Worm (Caenorhabditis elegans) whole organism, young adult: ENCODE results near the gene C41H7.2.

Experiments
- B0019.2 ChIP-seq: fragments of 200-800 bp; sonication (Bioruptor generic); conservative IDR thresholded peaks from 2 replicates; pipeline ENCODE4 v1.3.6; 2022; ENCODE audit warnings: missing genetic modification reagents, missing genetic modification characterization, missing compliant biosample characterization
- D2030.7 ChIP-seq: fragments of 200-800 bp; sonication (Bioruptor generic); IDR thresholded peaks from 2 replicates; pipeline ENCODE4 v1.3.6; 2022; ENCODE audit warnings: missing genetic modification reagents, missing genetic modification characterization, missing compliant biosample characterization
- F39B2.1 ChIP-seq: fragments of 200-800 bp; sonication (Bioruptor generic); IDR thresholded peaks from 2 replicates; pipeline ENCODE4 v1.3.6; 2022; ENCODE audit warnings: missing genetic modification reagents, missing genetic modification characterization, missing compliant biosample characterization
- F52B5.7 ChIP-seq: sonication (generic microtip); optimal IDR thresholded peaks from 2 replicates; lab custom pipeline; 2016; ENCODE audit warnings: mild to moderate bottlenecking, missing genetic modification characterization, missing compliant biosample characterization
- F57C9.4 ChIP-seq: sonication (generic microtip); optimal IDR thresholded peaks from 2 replicates; lab custom pipeline; 2017; ENCODE audit warnings: mild to moderate bottlenecking, missing genetic modification characterization, missing compliant biosample characterization
- K12H6.12 ChIP-seq: fragments of 200-800 bp; sonication (Bioruptor generic); optimal IDR thresholded peaks from 2 replicates; lab custom pipeline; 2018; ENCODE audit warnings: mild to moderate bottlenecking, missing genetic modification characterization, missing compliant biosample characterization
- Y67H2A.10 ChIP-seq: fragments of 200-800 bp; sonication (Bioruptor generic); conservative IDR thresholded peaks from 2 replicates; pipeline ENCODE4 v1.3.6; 2022; ENCODE audit warnings: missing genetic modification reagents, missing genetic modification characterization, missing compliant biosample characterization
- ZK185.1 ChIP-seq: sonication (generic microtip); optimal IDR thresholded peaks from 2 replicates; lab custom pipeline; 2016; ENCODE audit warnings: mild to moderate bottlenecking, missing genetic modification characterization, missing compliant biosample characterization; ENCODE audit not compliant: poor library complexity, severe bottlenecking
- ama-1 ChIP-seq, 3 experiments: fragments of 150-350 bp in 1 of 3; sonication (generic microtip) in 2 of 3; optimal IDR thresholded peaks; 2 replicates each; lab custom pipeline; 2014 to 2018; ENCODE audit warnings: missing biosample characterization in 2 of 3, missing genetic modification characterization in 2 of 3, missing genetic modification reagents in 2 of 3
- aptf-2 ChIP-seq: fragments of 200-800 bp; sonication (Bioruptor generic); conservative IDR thresholded peaks from 2 replicates; pipeline ENCODE4 v1.3.6; 2022; ENCODE audit warnings: missing genetic modification reagents, missing genetic modification characterization, missing compliant biosample characterization
- atf-7 ChIP-seq: sonication (generic microtip); optimal IDR thresholded peaks from 2 replicates; lab custom pipeline; 2017; ENCODE audit warnings: mild to moderate bottlenecking, missing genetic modification characterization, missing compliant biosample characterization
- athp-1 ChIP-seq: sonication (generic microtip); optimal IDR thresholded peaks from 2 replicates; lab custom pipeline; 2017; ENCODE audit warnings: mild to moderate bottlenecking, missing genetic modification characterization, missing compliant biosample characterization
- ccch-3 ChIP-seq: fragments of 200-800 bp; sonication (Bioruptor generic); optimal IDR thresholded peaks from 2 replicates; lab custom pipeline; 2018; ENCODE audit warnings: mild to moderate bottlenecking, missing genetic modification characterization, missing compliant biosample characterization
- cebp-1 ChIP-seq, 2 experiments: fragments of 200-800 bp in 1 of 2; sonication (Bioruptor generic) in 1 of 2; sonication (generic microtip) in 1 of 2; IDR thresholded peaks in 1 of 2; optimal IDR thresholded peaks in 1 of 2; 2 replicates each; pipeline versions ENCODE4 v1.3.6 to Lab custom; 2017 to 2022; ENCODE audit warnings: missing compliant biosample characterization in 2 of 2, missing genetic modification characterization in 2 of 2, mild to moderate bottlenecking in 1 of 2, missing genetic modification reagents in 1 of 2, moderate library complexity in 1 of 2
- ceh-79 ChIP-seq: sonication (generic microtip); optimal IDR thresholded peaks from 2 replicates; lab custom pipeline; 2017; ENCODE audit warnings: mild to moderate bottlenecking, missing genetic modification characterization, missing compliant biosample characterization
- egrh-3 ChIP-seq: fragments of 200-800 bp; sonication (Bioruptor generic); IDR thresholded peaks from 2 replicates; pipeline ENCODE4 v1.3.6; 2022; ENCODE audit warnings: missing genetic modification reagents, missing genetic modification characterization, missing compliant biosample characterization
- fkh-3 ChIP-seq: sonication (generic microtip); optimal IDR thresholded peaks from 2 replicates; lab custom pipeline; 2016; ENCODE audit warnings: mild to moderate bottlenecking, missing genetic modification characterization, missing compliant biosample characterization
- hmg-1.2 ChIP-seq: fragments of 200-800 bp; sonication (Bioruptor generic); IDR thresholded peaks from 2 replicates; pipeline ENCODE4 v1.3.6; 2022; ENCODE audit warnings: missing genetic modification reagents, missing genetic modification characterization, missing compliant biosample characterization
- hmg-20 ChIP-seq: fragments of 200-800 bp; sonication (Bioruptor generic); IDR thresholded peaks from 2 replicates; pipeline ENCODE4 v1.3.6; 2022; ENCODE audit warnings: missing genetic modification reagents, missing genetic modification characterization, missing compliant biosample characterization
- lag-1 ChIP-seq: fragments of 200-800 bp; sonication (Bioruptor generic); IDR thresholded peaks from 2 replicates; pipeline ENCODE4 v1.3.6; 2022; ENCODE audit warnings: missing genetic modification reagents, missing genetic modification characterization, missing compliant biosample characterization
- let-526 ChIP-seq: fragments of 200-800 bp; sonication (Bioruptor generic); IDR thresholded peaks from 2 replicates; pipeline ENCODE4 v1.3.6; 2022; ENCODE audit warnings: missing genetic modification reagents, missing genetic modification characterization, missing compliant biosample characterization
- lin-35 ChIP-seq, 3 experiments: fragments of 150-350 bp in 2 of 3; sonication (generic microtip) in 1 of 3; optimal IDR thresholded peaks; 2 replicates each; lab custom pipeline; 2014 to 2018; ENCODE audit warnings: missing biosample characterization in 3 of 3, missing genetic modification characterization in 3 of 3, missing genetic modification reagents in 3 of 3
- lir-1 ChIP-seq: fragments of 200-800 bp; sonication (Bioruptor generic); conservative IDR thresholded peaks from 2 replicates; pipeline ENCODE4 v1.3.6; 2022; ENCODE audit warnings: missing genetic modification reagents, missing genetic modification characterization, missing compliant biosample characterization
- lsy-27 ChIP-seq: sonication (generic microtip); optimal IDR thresholded peaks from 2 replicates; lab custom pipeline; 2017; ENCODE audit warnings: missing genetic modification characterization, mild to moderate bottlenecking, missing compliant biosample characterization, antibody characterized with exemption, missing genotype, borderline replicate concordance; ENCODE audit not compliant: insufficient read depth
- madf-8 ChIP-seq: fragments of 200-800 bp; sonication (Bioruptor generic); conservative IDR thresholded peaks from 2 replicates; pipeline ENCODE4 v1.3.6; 2022; ENCODE audit warnings: missing genetic modification reagents, missing genetic modification characterization, missing compliant biosample characterization
- mcd-1 ChIP-seq: fragments of 200-800 bp; sonication (Bioruptor generic); IDR thresholded peaks from 2 replicates; pipeline ENCODE4 v1.3.6; 2022; ENCODE audit warnings: missing genetic modification reagents, missing genetic modification characterization, missing compliant biosample characterization
- mes-4 ChIP-seq: sonication (generic microtip); optimal IDR thresholded peaks from 2 replicates; lab custom pipeline; 2016; ENCODE audit warnings: missing genotype, missing genetic modification characterization, missing compliant biosample characterization
- nfya-1 ChIP-seq: sonication (generic microtip); optimal IDR thresholded peaks from 2 replicates; lab custom pipeline; 2017; ENCODE audit warnings: antibody characterized with exemption, missing compliant biosample characterization, missing genetic modification characterization, borderline replicate concordance; ENCODE audit not compliant: insufficient read depth
- nfya-2 ChIP-seq: fragments of 200-800 bp; sonication (Bioruptor generic); IDR thresholded peaks from 2 replicates; pipeline ENCODE4 v1.3.6; 2022; ENCODE audit warnings: missing genetic modification reagents, missing genetic modification characterization, missing compliant biosample characterization
- nhr-120 ChIP-seq: fragments of 200-800 bp; sonication (Bioruptor generic); IDR thresholded peaks from 2 replicates; pipeline ENCODE4 v1.3.6; 2022; ENCODE audit warnings: missing genetic modification characterization, missing compliant biosample characterization
- nhr-179 ChIP-seq: sonication (generic microtip); optimal IDR thresholded peaks from 2 replicates; lab custom pipeline; 2016; ENCODE audit warnings: mild to moderate bottlenecking, missing genetic modification characterization, missing compliant biosample characterization
- nhr-27 ChIP-seq: fragments of 200-800 bp; sonication (Bioruptor generic); optimal IDR thresholded peaks from 2 replicates; lab custom pipeline; 2018; ENCODE audit warnings: mild to moderate bottlenecking, missing genetic modification characterization, moderate library complexity, missing compliant biosample characterization
- pha-4 ChIP-seq: fragments of 150-350 bp; sonication (generic microtip); optimal IDR thresholded peaks from 2 replicates; lab custom pipeline; 2014; ENCODE audit warnings: missing biosample characterization, missing genetic modification reagents, missing genetic modification characterization
- rec-8 ChIP-seq, 2 experiments: sonication (generic microtip); optimal IDR thresholded peaks; 2 replicates each; lab custom pipeline; 2016; ENCODE audit warnings: mild to moderate bottlenecking in 2 of 2, missing genetic modification characterization in 2 of 2, missing genetic modification reagents in 2 of 2, missing genotype in 2 of 2, missing biosample characterization in 1 of 2, missing compliant biosample characterization in 1 of 2, moderate library complexity in 1 of 2
- repo-1 ChIP-seq: sonication (generic microtip); optimal IDR thresholded peaks from 2 replicates; lab custom pipeline; 2017; ENCODE audit warnings: mild to moderate bottlenecking, missing genetic modification characterization, missing compliant biosample characterization
- rpc-1 ChIP-seq, 2 experiments: fragments of 150-350 bp in 1 of 2; sonication (generic microtip) in 1 of 2; optimal IDR thresholded peaks; 2 replicates each; lab custom pipeline; 2014 to 2018; ENCODE audit warnings: missing biosample characterization in 1 of 2, missing genetic modification characterization in 1 of 2, missing genetic modification reagents in 1 of 2, missing genotype in 1 of 2
- sdz-38 ChIP-seq: sonication (generic microtip); optimal IDR thresholded peaks from 2 replicates; lab custom pipeline; 2016; ENCODE audit warnings: missing genotype, missing genetic modification characterization, missing compliant biosample characterization
- snpc-4 ChIP-seq, 5 experiments: fragments of 150-350 bp in 1 of 5; sonication (generic microtip) in 4 of 5; optimal IDR thresholded peaks; 2 replicates each; lab custom pipeline; 2014 to 2018; ENCODE audit warnings: missing genetic modification characterization in 5 of 5, missing biosample characterization in 3 of 5, antibody characterized with exemption in 2 of 5, mild to moderate bottlenecking in 2 of 5, missing compliant biosample characterization in 2 of 5, missing genotype in 2 of 5, moderate library complexity in 2 of 5, missing genetic modification reagents in 1 of 5
- tbp1 ChIP-seq: fragments of 200-800 bp; sonication (Bioruptor generic); optimal IDR thresholded peaks from 2 replicates; lab custom pipeline; 2018; ENCODE audit warnings: mild to moderate bottlenecking, missing genetic modification characterization, missing compliant biosample characterization
- xnd-1 ChIP-seq: sonication (generic microtip); optimal IDR thresholded peaks from 2 replicates; lab custom pipeline; 2016; ENCODE audit warnings: missing genotype, missing genetic modification reagents, missing genetic modification characterization, missing compliant biosample characterization
- zfh-2 ChIP-seq: fragments of 200-800 bp; sonication (Bioruptor generic); conservative IDR thresholded peaks from 2 replicates; pipeline ENCODE4 v1.3.6; 2022; ENCODE audit warnings: missing genetic modification reagents, missing genetic modification characterization, missing compliant biosample characterization
- zim-3 ChIP-seq: sonication (generic microtip); optimal IDR thresholded peaks from 2 replicates; lab custom pipeline; 2017; ENCODE audit warnings: mild to moderate bottlenecking, missing genetic modification characterization, moderate library complexity, missing compliant biosample characterization
- ztf-18 ChIP-seq: sonication (generic microtip); optimal IDR thresholded peaks from 2 replicates; lab custom pipeline; 2016; ENCODE audit warnings: missing genotype, mild to moderate bottlenecking, missing genetic modification characterization, missing compliant biosample characterization
- ztf-25 ChIP-seq: fragments of 200-800 bp; sonication (Bioruptor generic); IDR thresholded peaks from 2 replicates; pipeline ENCODE4 v1.3.6; 2022; ENCODE audit warnings: missing genetic modification reagents, missing genetic modification characterization, missing compliant biosample characterization
- ztf-26 ChIP-seq: sonication (generic microtip); optimal IDR thresholded peaks from 2 replicates; lab custom pipeline; 2017; ENCODE audit warnings: missing genetic modification characterization, missing compliant biosample characterization
- ztf-28 ChIP-seq: fragments of 200-800 bp; sonication (Bioruptor generic); IDR thresholded peaks from 2 replicates; pipeline ENCODE4 v1.3.6; 2022; ENCODE audit warnings: missing genetic modification reagents, missing genetic modification characterization, missing compliant biosample characterization

The C41H7.2 gene

DNA sequence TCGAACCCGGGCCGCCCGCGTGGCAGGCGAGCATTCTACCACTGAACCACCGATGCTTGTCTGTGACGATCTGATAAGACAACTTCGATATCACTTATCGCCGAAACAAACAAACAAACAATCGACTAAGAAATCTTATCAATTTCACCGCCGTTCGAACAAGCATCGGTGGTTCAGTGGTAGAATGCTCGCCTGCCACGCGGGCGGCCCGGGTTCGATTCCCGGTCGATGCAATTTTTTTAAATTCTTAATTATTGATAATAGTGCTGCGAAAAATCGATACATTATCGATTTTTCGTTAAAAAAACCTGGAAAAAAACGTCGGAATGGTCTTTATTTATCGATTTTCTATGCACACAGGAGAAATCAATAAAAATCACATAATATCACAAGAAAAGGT, 47.6 kb downstream of the C41H7.2 start (continued):
- peak in 1 of 3 experiments; percentile 28 for TF ChIP-seq lin-35 (GFP tag; optimal IDR thresholded peaks at IDR 0.05; lab: Kevin White, UChicago)
- no peak for TF ChIP-seq Y67H2A.10 (GFP tag; lab: Robert Waterston, UW)
- TF ChIP-seq tbp1 (GFP tag; lab: Kevin White, UChicago): peak; percentile 95
- TF ChIP-seq ZK185.1 (tag; lab: Kevin White, UChicago): no peak
- TF ChIP-seq B0019.2 (GFP tag; lab: Robert Waterston, UW): no peak
- no peak for TF ChIP-seq aptf-2
- peak; percentile 52 for TF ChIP-seq ztf-18 (tag; lab: Kevin White, UChicago)
- TF ChIP-seq nhr-179 (tag; lab: Kevin White, UChicago): no peak
- TF ChIP-seq ccch-3 (GFP tag; lab: Kevin White, UChicago): no peak
- no peak for TF ChIP-seq atf-7 (tag; lab: Kevin White, UChicago)
- peak; percentile 82 for TF ChIP-seq rpc-1 (optimal IDR thresholded peaks at IDR 0.05; lab: Kevin White, UChicago)
- peak; percentile 84 for TF ChIP-seq rpc-1 (tag; optimal IDR thresholded peaks at IDR 0.05; lab: Kevin White, UChicago)
- no peak for TF ChIP-seq mes-4
- peak; percentile 78 for TF ChIP-seq D2030.7 (GFP tag; lab: Robert Waterston, UW)
- TF ChIP-seq nhr-27 (tag; lab: Kevin White, UChicago): no peak
- TF ChIP-seq nhr-120: no peak
- TF ChIP-seq zfh-2: no peak
- TF ChIP-seq let-526: 0 out of 2 replicates have a peak, but pooled peaks have one; percentile 20
- no peak for TF ChIP-seq F39B2.1
- TF ChIP-seq ceh-79: no peak
- peak; percentile 39 for TF ChIP-seq snpc-4 (GFP tag; optimal IDR thresholded peaks at IDR 0.05; lab: Kevin White, UChicago)
- TF ChIP-seq snpc-4 (tag; optimal IDR thresholded peaks at IDR 0.05; lab: Kevin White, UChicago): peak in 3 of 4 experiments; percentile 41 to 62 (median 43)
- TF ChIP-seq mcd-1: peak; percentile 54
- no peak for TF ChIP-seq lag-1 (GFP tag; lab: Robert Waterston, UW)
- TF ChIP-seq ztf-25 (GFP tag; lab: Robert Waterston, UW): no peak
- TF ChIP-seq F57C9.4: no peak
- TF ChIP-seq egrh-3: 0 out of 2 replicates have a peak, but pooled peaks have one; percentile 5
- TF ChIP-seq F52B5.7 (tag; lab: Kevin White, UChicago): no peak
- no peak for TF ChIP-seq K12H6.12 (tag; lab: Kevin White, UChicago)
- TF ChIP-seq ama-1 (optimal IDR thresholded peaks at IDR 0.05; lab: Kevin White, UChicago): no peak
- peak in 1 of 2 experiments; percentile 38 for TF ChIP-seq ama-1 (GFP tag; optimal IDR thresholded peaks at IDR 0.05; lab: Kevin White, UChicago)
- TF ChIP-seq rec-8 (tag; optimal IDR thresholded peaks at IDR 0.05; lab: Kevin White, UChicago): no peak
- no peak for TF ChIP-seq lsy-27 (tag; lab: Kevin White, UChicago)
- peak; percentile 42 for TF ChIP-seq madf-8 (GFP tag; lab: Robert Waterston, UW)
- no peak for TF ChIP-seq pha-4 (tag; lab: Kevin White, UChicago)
- peak; percentile 69; the same call in 1 of the 2 replicates for TF ChIP-seq hmg-20
- TF ChIP-seq nfya-1 (tag; lab: Kevin White, UChicago): no peak
- TF ChIP-seq repo-1 (tag; lab: Kevin White, UChicago): no peak
- TF ChIP-seq hmg-1.2 (GFP tag; lab: Robert Waterston, UW): peak; percentile 79
- 0 out of 2 replicates have a peak, but pooled peaks have one; percentile 12 for TF ChIP-seq cebp-1 (GFP tag; IDR thresholded peaks at IDR 0.05; lab: Robert Waterston, UW)
- peak; percentile 58 for TF ChIP-seq cebp-1 (tag; optimal IDR thresholded peaks at IDR 0.05; lab: Kevin White, UChicago)
- no peak for TF ChIP-seq fkh-3 (tag; lab: Kevin White, UChicago)
- TF ChIP-seq ztf-26 (tag; lab: Kevin White, UChicago): peak; percentile 47
- no peak for TF ChIP-seq athp-1 (tag; lab: Kevin White, UChicago)
- no peak for TF ChIP-seq zim-3 (tag; lab: Kevin White, UChicago)
- no peak for TF ChIP-seq nfya-2
- TF ChIP-seq ztf-28 (GFP tag; lab: Robert Waterston, UW): 0 out of 2 replicates have a peak, but pooled peaks have one; percentile 48
- peak; percentile 11 for TF ChIP-seq xnd-1 (tag; lab: Kevin White, UChicago)
- TF ChIP-seq lir-1: no peak
- no peak for TF ChIP-seq sdz-38
